Fruit fly (Drosophila melanogaster) whole organism, embryonic: ENCODE measurements around the gene DZIP1.

Experiments
- CG10274 ChIP-seq: fragments of 200-800 bp; sonication (Bioruptor generic); optimal IDR thresholded peaks from 3 replicates; lab custom pipeline; 2017; ENCODE audit warnings: missing biosample characterization, mild to moderate bottlenecking, missing genetic modification characterization
- CG2712 ChIP-seq: fragments of 200-800 bp; optimal IDR thresholded peaks from 3 replicates; lab custom pipeline; 2019; ENCODE audit warnings: missing biosample characterization, mild to moderate bottlenecking, missing genetic modification characterization, moderate library complexity
- CG6175 ChIP-seq: fragments of 200-800 bp; sonication (Bioruptor generic); IDR thresholded peaks from 3 replicates; pipeline ENCODE4 v1.3.6; 2022; ENCODE audit warnings: missing biosample characterization, missing genetic modification characterization
- yki ChIP-seq: fragments of >200 bp; optimal IDR thresholded peaks from 3 replicates; lab custom pipeline; 2018
- z ChIP-seq: fragments of 200-800 bp; sonication (Bioruptor generic); IDR thresholded peaks from 3 replicates; pipeline ENCODE4 v1.3.6; 2022; ENCODE audit warnings: missing biosample characterization, missing genetic modification characterization

DNA sequence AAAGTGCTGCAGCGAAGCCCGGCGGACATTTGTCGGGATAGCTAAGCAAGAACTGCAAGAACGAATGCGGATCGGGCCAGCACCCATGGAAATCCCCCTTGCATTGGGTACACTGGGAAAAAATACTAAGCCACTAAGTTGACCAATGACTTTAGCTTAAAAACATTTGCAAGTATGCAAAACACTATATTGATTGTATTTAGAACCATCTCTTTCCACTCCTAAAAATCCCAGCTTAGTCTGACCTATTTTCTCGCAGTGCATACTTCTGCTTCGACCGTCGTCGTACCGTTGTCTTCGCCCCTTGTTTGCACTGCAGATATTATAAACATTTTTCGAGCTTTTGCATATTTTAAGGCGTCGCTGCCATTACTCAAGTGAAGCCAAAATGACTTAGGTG, 19.0 kb upstream of the DZIP1 start:
- TF ChIP-seq CG2712 (tag; lab: Kevin White, UChicago) (no peak), CG6175 (GFP tag; lab: Robert Waterston, UW) (no peak), z (no peak), yki (no peak), CG10274 (GFP tag; lab: Kevin White, UChicago) (no peak)
